Fruit fly (Drosophila melanogaster) whole organism, embryonic: ENCODE data around the gene trk.

ENCODE experiments used
- Atf6 ChIP-seq: fragments of 200-800 bp; sonication (Bioruptor generic); IDR thresholded peaks from 2 replicates; pipeline ENCODE4 v1.3.6; 2022; ENCODE audit warnings: missing biosample characterization, missing genetic modification characterization
- CG10321 ChIP-seq: fragments of 200-800 bp; sonication (Bioruptor generic); IDR thresholded peaks from 2 replicates; pipeline ENCODE4 v1.3.6; 2022; ENCODE audit warnings: missing biosample characterization, missing genetic modification characterization
- CG10543 ChIP-seq: fragments of 200-800 bp; sonication (Bioruptor generic); optimal IDR thresholded peaks from 3 replicates; lab custom pipeline; 2017; ENCODE audit warnings: missing biosample characterization, mild to moderate bottlenecking, missing genetic modification characterization, moderate library complexity
- CG11456 ChIP-seq: fragments of 200-800 bp; sonication (Bioruptor generic); IDR thresholded peaks from 3 replicates; pipeline ENCODE4 v1.3.6; 2022; ENCODE audit warnings: missing biosample characterization, missing genetic modification characterization
- CG13894 ChIP-seq: fragments of 200-800 bp; sonication (Bioruptor generic); optimal IDR thresholded peaks from 3 replicates; lab custom pipeline; 2018; ENCODE audit warnings: missing biosample characterization, mild to moderate bottlenecking, missing genetic modification characterization, moderate library complexity
- CG14050 ChIP-seq: fragments of 200-800 bp; sonication (Bioruptor generic); IDR thresholded peaks from 3 replicates; pipeline ENCODE4 v1.3.6; 2022; ENCODE audit warnings: missing biosample characterization, missing genetic modification characterization
- CG14667 ChIP-seq: fragments of 200-800 bp; sonication (Bioruptor generic); IDR thresholded peaks from 2 replicates; pipeline ENCODE4 v1.3.6; 2022; ENCODE audit warnings: missing biosample characterization, missing genetic modification characterization
- CG14710 ChIP-seq: fragments of 200-800 bp; sonication (Bioruptor generic); optimal IDR thresholded peaks from 3 replicates; lab custom pipeline; 2019; ENCODE audit warnings: missing biosample characterization, mild to moderate bottlenecking, missing genetic modification characterization, moderate library complexity
- CG1647 ChIP-seq: fragments of 200-800 bp; sonication (Bioruptor generic); optimal IDR thresholded peaks from 3 replicates; lab custom pipeline; 2016; ENCODE audit warnings: missing biosample characterization, missing genetic modification characterization
- CG17186 ChIP-seq: fragments of 200-800 bp; sonication (Bioruptor generic); optimal IDR thresholded peaks from 3 replicates; lab custom pipeline; 2017; ENCODE audit warnings: missing biosample characterization, missing genetic modification reagents, missing genetic modification characterization
- CG18476 ChIP-seq: fragments of 200-800 bp; sonication (Bioruptor generic); optimal IDR thresholded peaks from 2 replicates; lab custom pipeline; 2016; ENCODE audit warnings: missing biosample characterization, mild to moderate bottlenecking, missing genetic modification characterization
- CG18764 ChIP-seq: fragments of 200-800 bp; sonication (Bioruptor generic); optimal IDR thresholded peaks from 3 replicates; lab custom pipeline; 2016; ENCODE audit warnings: missing biosample characterization, missing genetic modification characterization
- CG7372 ChIP-seq: fragments of 200-800 bp; sonication (Bioruptor generic); IDR thresholded peaks from 2 replicates; pipeline ENCODE4 v1.3.6; 2022; ENCODE audit warnings: missing biosample characterization, missing genetic modification characterization
- CHES-1-like ChIP-seq: fragments of 200-800 bp; sonication (Bioruptor generic); optimal IDR thresholded peaks from 2 replicates; lab custom pipeline; 2016; ENCODE audit warnings: missing biosample characterization, missing genetic modification characterization
- CkIIα-i1 ChIP-seq: fragments of 200-800 bp; sonication (Bioruptor generic); IDR thresholded peaks from 2 replicates; pipeline ENCODE4 v1.3.6; 2022; ENCODE audit warnings: missing biosample characterization, missing genetic modification characterization
- CoRest ChIP-seq: fragments of 200-800 bp; sonication (Bioruptor generic); optimal IDR thresholded peaks from 3 replicates; lab custom pipeline; 2018; ENCODE audit warnings: missing biosample characterization, mild to moderate bottlenecking, missing genetic modification characterization, moderate library complexity
- CrebB ChIP-seq: fragments of 200-800 bp; sonication (Bioruptor generic); optimal IDR thresholded peaks from 3 replicates; lab custom pipeline; 2018; ENCODE audit warnings: missing biosample characterization, mild to moderate bottlenecking, missing genetic modification characterization
- Dad ChIP-seq: fragments of 200-800 bp; sonication (Bioruptor generic); optimal IDR thresholded peaks from 3 replicates; lab custom pipeline; 2016; ENCODE audit warnings: missing biosample characterization, missing genetic modification characterization
- Deaf1 ChIP-seq: fragments of 200-800 bp; optimal IDR thresholded peaks from 3 replicates; lab custom pipeline; 2019; ENCODE audit warnings: missing biosample characterization, mild to moderate bottlenecking, missing genetic modification characterization, moderate library complexity
- H15 ChIP-seq: fragments of 200-800 bp; sonication (Bioruptor generic); IDR thresholded peaks from 3 replicates; pipeline ENCODE4 v1.3.6; 2022; ENCODE audit warnings: missing biosample characterization, missing genetic modification characterization
- Mad ChIP-seq: fragments of 200-800 bp; sonication (Bioruptor generic); optimal IDR thresholded peaks from 2 replicates; lab custom pipeline; 2016; ENCODE audit warnings: missing biosample characterization, missing genetic modification characterization
- NFAT ChIP-seq: fragments of 200-800 bp; sonication (Bioruptor generic); IDR thresholded peaks from 2 replicates; pipeline ENCODE4 v1.3.6; 2022; ENCODE audit warnings: missing biosample characterization, missing genetic modification characterization
- Oli ChIP-seq: fragments of 200-800 bp; sonication (Bioruptor generic); optimal IDR thresholded peaks from 2 replicates; lab custom pipeline; 2018; ENCODE audit warnings: missing biosample characterization, mild to moderate bottlenecking, missing genetic modification characterization, moderate library complexity
- Ravus ChIP-seq: fragments of 200-800 bp; sonication (Bioruptor generic); IDR thresholded peaks from 2 replicates; pipeline ENCODE4 v1.3.6; 2022; ENCODE audit warnings: missing biosample characterization, missing genetic modification characterization
- Spps ChIP-seq: fragments of 200-800 bp; sonication (Bioruptor generic); optimal IDR thresholded peaks from 2 replicates; lab custom pipeline; 2018; ENCODE audit warnings: missing biosample characterization, mild to moderate bottlenecking, missing genetic modification characterization
- TFAM ChIP-seq: fragments of 200-800 bp; sonication (Bioruptor generic); optimal IDR thresholded peaks from 2 replicates; lab custom pipeline; 2017; ENCODE audit warnings: missing biosample characterization, missing genetic modification characterization, inconsistent platforms
- ab ChIP-seq: fragments of 200-800 bp; sonication (Bioruptor generic); optimal IDR thresholded peaks from 2 replicates; lab custom pipeline; 2016; ENCODE audit warnings: missing biosample characterization, missing genetic modification characterization
- btn ChIP-seq: fragments of 200-800 bp; sonication (Bioruptor generic); optimal IDR thresholded peaks from 2 replicates; lab custom pipeline; 2016; ENCODE audit warnings: missing biosample characterization, missing genetic modification characterization
- caup ChIP-seq: fragments of 200-800 bp; sonication (Bioruptor generic); optimal IDR thresholded peaks from 3 replicates; lab custom pipeline; 2017; ENCODE audit warnings: missing biosample characterization, mild to moderate bottlenecking, missing genetic modification characterization, moderate library complexity; ENCODE audit not compliant: severe bottlenecking
- cwo ChIP-seq: fragments of 200-800 bp; sonication (Bioruptor generic); optimal IDR thresholded peaks from 3 replicates; lab custom pipeline; 2017; ENCODE audit warnings: missing biosample characterization, missing genetic modification characterization, mild to moderate bottlenecking, moderate library complexity, missing genetic modification reagents
- dpn ChIP-seq, 2 experiments: fragments of 200-800 bp; sonication (Bioruptor generic); optimal IDR thresholded peaks; 3 replicates each; lab custom pipeline; 2016; ENCODE audit warnings: missing biosample characterization in 2 of 2, missing genetic modification characterization in 2 of 2
- esg ChIP-seq: fragments of 200-800 bp; sonication (Bioruptor generic); conservative IDR thresholded peaks from 2 replicates; pipeline ENCODE4 v1.3.6; 2022; ENCODE audit warnings: missing biosample characterization, missing genetic modification characterization
- eyg ChIP-seq: fragments of 200-800 bp; sonication (Bioruptor generic); optimal IDR thresholded peaks from 3 replicates; lab custom pipeline; 2016; ENCODE audit warnings: missing biosample characterization, missing genetic modification characterization
- fd64A ChIP-seq: fragments of 200-800 bp; sonication (Bioruptor generic); optimal IDR thresholded peaks from 3 replicates; lab custom pipeline; 2018; ENCODE audit warnings: missing biosample characterization, mild to moderate bottlenecking, missing genetic modification characterization
- fru ChIP-seq: fragments of >200 bp; optimal IDR thresholded peaks from 2 replicates; lab custom pipeline; 2017
- ftz-f1 ChIP-seq: fragments of 200-800 bp; sonication (Bioruptor generic); optimal IDR thresholded peaks from 2 replicates; lab custom pipeline; 2016; ENCODE audit warnings: missing biosample characterization, missing genetic modification characterization
- gce ChIP-seq: fragments of 200-800 bp; sonication (Bioruptor generic); IDR thresholded peaks from 3 replicates; pipeline ENCODE4 v1.3.6; 2022; ENCODE audit warnings: missing biosample characterization, missing genetic modification characterization
- hkb ChIP-seq, 2 experiments: fragments of 200-800 bp in 1 of 2; fragments of >200 bp in 1 of 2; sonication (Bioruptor generic) in 1 of 2; IDR thresholded peaks in 1 of 2; optimal IDR thresholded peaks in 1 of 2; 2 replicates each; pipeline versions ENCODE4 v1.3.6 to Lab custom; 2017 to 2022; ENCODE audit warnings: missing biosample characterization in 1 of 2, missing genetic modification characterization in 1 of 2
- ind ChIP-seq: fragments of 200-800 bp; sonication (Bioruptor generic); optimal IDR thresholded peaks from 3 replicates; lab custom pipeline; 2016; ENCODE audit warnings: missing biosample characterization, missing genetic modification characterization
- jing ChIP-seq: fragments of 200-800 bp; sonication (Bioruptor generic); optimal IDR thresholded peaks from 2 replicates; lab custom pipeline; 2018; ENCODE audit warnings: missing biosample characterization, mild to moderate bottlenecking, missing genetic modification characterization
- lbe ChIP-seq: fragments of 200-800 bp; sonication (Bioruptor generic); optimal IDR thresholded peaks from 2 replicates; lab custom pipeline; 2016; ENCODE audit warnings: missing biosample characterization, mild to moderate bottlenecking, missing genetic modification characterization
- lilli ChIP-seq: fragments of 200-800 bp; sonication (Bioruptor generic); optimal IDR thresholded peaks from 3 replicates; lab custom pipeline; 2016; ENCODE audit warnings: missing biosample characterization, missing genetic modification characterization
- pan ChIP-seq, 4 experiments: fragments of >200 bp in 3 of 4; fragments of 200-800 bp in 1 of 4; sonication (Bioruptor generic) in 1 of 4; optimal IDR thresholded peaks in 3 of 4; IDR thresholded peaks in 1 of 4; 2 replicates each; pipeline versions ENCODE4 v1.3.6 to Lab custom; 2017 to 2022; ENCODE audit warnings: missing biosample characterization in 2 of 4, missing genetic modification characterization in 2 of 4, mixed read lengths in 1 of 4
- peb ChIP-seq: fragments of 200-800 bp; sonication (Bioruptor generic); IDR thresholded peaks from 2 replicates; pipeline ENCODE4 v1.3.6; 2022; ENCODE audit warnings: missing biosample characterization, missing genetic modification characterization
- run ChIP-seq: fragments of 200-800 bp; sonication (Bioruptor generic); optimal IDR thresholded peaks from 3 replicates; lab custom pipeline; 2018; ENCODE audit warnings: missing biosample characterization, mild to moderate bottlenecking, missing genetic modification characterization
- slbo ChIP-seq: fragments of 200-800 bp; sonication (Bioruptor generic); IDR thresholded peaks from 2 replicates; pipeline ENCODE4 v1.3.6; 2022; ENCODE audit warnings: missing biosample characterization, missing genetic modification characterization
- slp2 ChIP-seq: fragments of 200-800 bp; sonication (Bioruptor generic); optimal IDR thresholded peaks from 2 replicates; lab custom pipeline; 2016; ENCODE audit warnings: missing biosample characterization, missing genetic modification characterization
- ssp ChIP-seq: fragments of 200-800 bp; sonication (Bioruptor generic); IDR thresholded peaks from 2 replicates; pipeline ENCODE4 v1.3.6; 2022; ENCODE audit warnings: missing biosample characterization, missing genetic modification characterization
- tap ChIP-seq: fragments of 200-800 bp; optimal IDR thresholded peaks from 3 replicates; lab custom pipeline; 2019; ENCODE audit warnings: missing biosample characterization, mild to moderate bottlenecking, missing genetic modification characterization, moderate library complexity
- tio ChIP-seq: fragments of 200-800 bp; sonication (Bioruptor generic); optimal IDR thresholded peaks from 2 replicates; lab custom pipeline; 2017; ENCODE audit warnings: missing biosample characterization, missing genetic modification characterization, inconsistent platforms
- tx ChIP-seq: fragments of 200-800 bp; sonication (Bioruptor generic); optimal IDR thresholded peaks from 2 replicates; lab custom pipeline; 2016; ENCODE audit warnings: missing biosample characterization, missing genetic modification characterization
- unc-4 ChIP-seq: fragments of 200-800 bp; sonication (Bioruptor generic); IDR thresholded peaks from 2 replicates; pipeline ENCODE4 v1.3.6; 2022; ENCODE audit warnings: missing biosample characterization, missing genetic modification characterization; ENCODE audit not compliant: partially characterized antibody

Gene trk

dm6 chr2L:10299810-10300147, 27.7 kb upstream of the trk start, which contains the start of gene CYLD (continued):
- TF ChIP-seq CG18764 (GFP tag; lab: Kevin White, UChicago) (peak; percentile 42), gce (GFP tag; lab: Robert Waterston, UW) (no peak), CoRest (tag; lab: Kevin White, UChicago) (peak; percentile 74), CG17186 (GFP tag; lab: Kevin White, UChicago) (no peak), CG13894 (tag; lab: Kevin White, UChicago) (peak; percentile 58), hkb (optimal IDR thresholded peaks at IDR 0.05; lab: Kevin White, UChicago) (no peak), hkb (GFP tag; IDR thresholded peaks at IDR 0.05; lab: Robert Waterston, UW) (peak; percentile 85), pan (optimal IDR thresholded peaks at IDR 0.05; lab: Kevin White, UChicago) (no peak), pan (GFP tag; optimal IDR thresholded peaks at IDR 0.05 in 1 of 2, IDR thresholded peaks at IDR 0.05 in 1 of 2) (peak in 1 of 2 experiments; percentile 77), ab (GFP tag; lab: Kevin White, UChicago) (no peak), fru (no peak), slp2 (GFP tag; lab: Kevin White, UChicago) (no peak), ftz-f1 (GFP tag; lab: Kevin White, UChicago) (no peak), Dad (GFP tag; lab: Kevin White, UChicago) (no peak), caup (GFP tag; lab: Kevin White, UChicago) (no peak), CG11456 (GFP tag; lab: Robert Waterston, UW) (no peak), eyg (GFP tag; lab: Kevin White, UChicago) (no peak), CG7372 (no peak), tx (GFP tag; lab: Kevin White, UChicago) (peak; percentile 25), fd64A (GFP tag; lab: Kevin White, UChicago) (no peak), jing (GFP tag; lab: Kevin White, UChicago) (no peak), tio (GFP tag; lab: Kevin White, UChicago) (peak; percentile 56), CG10543 (GFP tag; lab: Kevin White, UChicago) (no peak), ssp (no peak), unc-4 (GFP tag; lab: Robert Waterston, UW) (no peak; the same call in 1 of the 2 replicates), CG14667 (GFP tag; lab: Robert Waterston, UW) (no peak), Oli (peak; percentile 59), lbe (no peak), peb (no peak), TFAM (GFP tag; lab: Kevin White, UChicago) (no peak), CrebB (no peak), H15 (GFP tag; lab: Robert Waterston, UW) (no peak), Mad (GFP tag; lab: Kevin White, UChicago) (no peak), cwo (GFP tag; lab: Kevin White, UChicago) (peak; percentile 70), Spps (peak; percentile 72), CG18476 (GFP tag; lab: Kevin White, UChicago) (peak; percentile 32), CG1647 (GFP tag; lab: Kevin White, UChicago) (no peak), CHES-1-like (peak; percentile 27), esg (GFP tag; lab: Robert Waterston, UW) (no peak; the same call in 1 of the 2 replicates), ind (GFP tag; lab: Kevin White, UChicago) (peak; percentile 58), lilli (GFP tag; lab: Kevin White, UChicago) (peak; percentile 53), NFAT (GFP tag; lab: Robert Waterston, UW) (no peak), btn (no peak), CkIIα-i1 (GFP tag; lab: Robert Waterston, UW) (no peak), dpn (GFP tag; optimal IDR thresholded peaks at IDR 0.05; lab: Kevin White, UChicago) (peak; percentile 24 to 73), Ravus (GFP tag; lab: Robert Waterston, UW) (no peak; the same call in 1 of the 2 replicates), Deaf1 (tag; lab: Kevin White, UChicago) (no peak), tap (peak; percentile 68), slbo (peak; percentile 77), Atf6 (GFP tag; lab: Robert Waterston, UW) (peak; percentile 81), CG14710 (tag; lab: Kevin White, UChicago) (peak; percentile 75), CG10321 (GFP tag; lab: Robert Waterston, UW) (no peak), CG14050 (GFP tag; lab: Robert Waterston, UW) (peak; percentile 47; the same call in 1 of the 3 replicates), run (tag; lab: Kevin White, UChicago) (no peak)
